Worm (Caenorhabditis elegans): ENCODE results near the gene F59B1.6.

Gene F59B1.6

ce11 chrV:3637086-3637485, 5.6 kb upstream of the F59B1.6 start, which contains the start of gene srx-41:
Gene srx-41, minus strand, starts transcription at chrV:3637186.
- TF ChIP-seq saeg-2 (GFP tag; IDR thresholded peaks at IDR 0.05) (no peak), mdl-1 (tag; optimal IDR thresholded peaks at IDR 0.05) (no peak), jun-1 (tag; optimal IDR thresholded peaks at IDR 0.05) (no peak), pqm-1 (tag; optimal IDR thresholded peaks at IDR 0.05) (no peak), daf-8 (GFP tag; IDR thresholded peaks at IDR 0.05) (no peak), ceh-44 (GFP tag; IDR thresholded peaks at IDR 0.05) (no peak), F44E2.7 (GFP tag; IDR thresholded peaks at IDR 0.05) (no peak), pha-4 (GFP tag; IDR thresholded peaks at IDR 0.05) (no peak), pha-4 (tag; optimal IDR thresholded peaks at IDR 0.05) (no peak), sdz-12 (GFP tag; optimal IDR thresholded peaks at IDR 0.05) (no peak), lin-38 (GFP tag; IDR thresholded peaks at IDR 0.05) (no peak), hlh-11 (tag; optimal IDR thresholded peaks at IDR 0.05) (no peak)

DNA sequence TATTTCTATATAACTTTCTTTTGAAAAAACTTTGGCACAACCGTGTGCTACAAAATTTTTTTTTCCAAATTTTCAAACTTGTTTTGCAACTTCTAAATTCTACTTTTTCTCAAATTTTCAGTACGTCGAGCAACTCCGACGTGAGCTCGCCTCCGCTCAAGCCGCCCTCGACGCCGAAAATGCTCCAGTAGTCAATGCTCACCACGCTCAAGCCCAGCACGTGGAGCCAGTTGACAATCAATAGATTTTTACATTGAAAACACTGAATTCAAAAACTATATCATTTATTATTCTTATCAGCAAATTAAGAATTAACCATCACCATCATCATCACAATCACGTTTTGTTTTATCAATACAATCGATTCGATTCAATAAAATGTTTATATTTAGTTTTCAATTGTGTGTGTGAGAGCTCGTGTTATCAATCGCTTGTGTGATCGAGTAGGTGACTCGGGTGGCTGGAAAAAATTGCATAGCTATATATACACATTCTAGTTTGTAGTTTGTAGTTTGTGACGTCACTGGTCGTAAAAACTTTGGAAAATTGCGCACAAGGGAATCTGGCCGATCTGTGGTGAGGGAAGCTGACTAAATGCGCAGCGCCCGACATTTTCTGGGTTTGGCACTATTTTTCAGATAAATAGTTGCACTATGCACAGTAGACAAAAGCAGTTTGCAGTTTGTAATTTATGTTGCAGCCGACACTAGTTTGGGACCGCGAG, 3.0 kb upstream of the F59B1.6 start:
- TF ChIP-seq duxl-1 (tag; optimal IDR thresholded peaks at IDR 0.05; ENCODE audit: poor library complexity) (peak; percentile 42), lin-39 (tag; optimal IDR thresholded peaks at IDR 0.05) (no peak), T20F7.1 (GFP tag; optimal IDR thresholded peaks at IDR 0.05) (peak; percentile 54), madf-9 (GFP tag; conservative IDR thresholded peaks at IDR 0.05) (no peak), lin-38 (GFP tag; IDR thresholded peaks at IDR 0.05) (0 out of 2 replicates have a peak, but pooled peaks have one; percentile 31), daf-19 (GFP tag; conservative IDR thresholded peaks at IDR 0.05) (no peak), lsy-2 (tag; optimal IDR thresholded peaks at IDR 0.05) (peak in 1 of 2 experiments; percentile 39), vab-7 (GFP tag; IDR thresholded peaks at IDR 0.05) (no peak), attf-4 (tag; optimal IDR thresholded peaks at IDR 0.05) (no peak), D1046.2 (GFP tag; IDR thresholded peaks at IDR 0.05) (no peak), Y75B8A.6 (GFP tag; IDR thresholded peaks at IDR 0.05) (no peak), mes-2 (tag; optimal IDR thresholded peaks at IDR 0.05; ENCODE audit: poor library complexity, severe bottlenecking) (peak; percentile 44), dpl-1 (GFP tag; optimal IDR thresholded peaks at IDR 0.05) (no peak), aly-2 (tag; optimal IDR thresholded peaks at IDR 0.05) (no peak), unc-62 (GFP tag; optimal IDR thresholded peaks at IDR 0.05 in 1 of 2) (peak in 1 of 2 experiments; percentile 89), unc-62 (tag; optimal IDR thresholded peaks at IDR 0.05) (no peak), lin-13 (GFP tag; optimal IDR thresholded peaks at IDR 0.05) (no peak), lin-1 (GFP tag; IDR thresholded peaks at IDR 0.05) (0 out of 2 replicates have a peak, but pooled peaks have one; percentile 12), ces-1 (GFP tag; optimal IDR thresholded peaks at IDR 0.05) (no peak), Y105C5A.15 (GFP tag; IDR thresholded peaks at IDR 0.05) (no peak), ceh-28 (tag; optimal IDR thresholded peaks at IDR 0.05) (no peak), nhr-76 (tag; optimal IDR thresholded peaks at IDR 0.05) (no peak), hlh-30 (tag; optimal IDR thresholded peaks at IDR 0.05; ENCODE audit: insufficient read depth) (peak; percentile 83), ceh-20 (GFP tag; IDR thresholded peaks at IDR 0.05) (0 out of 2 replicates have a peak, but pooled peaks have one; percentile 7), saeg-2 (GFP tag; IDR thresholded peaks at IDR 0.05) (0 out of 2 replicates have a peak, but pooled peaks have one; percentile 9), snpc-1.2 (GFP tag; IDR thresholded peaks at IDR 0.05) (no peak), ztf-11 (tag; optimal IDR thresholded peaks at IDR 0.05) (no peak), F37D6.2 (tag; optimal IDR thresholded peaks at IDR 0.05) (no peak), set-16 (GFP tag; IDR thresholded peaks at IDR 0.05) (no peak), Y48G9A.11 (GFP tag; IDR thresholded peaks at IDR 0.05) (no peak), mdt-29 (GFP tag; IDR thresholded peaks at IDR 0.05) (no peak), F10B5.3 (tag; optimal IDR thresholded peaks at IDR 0.05) (no peak), Y5F2A.4 (GFP tag; optimal IDR thresholded peaks at IDR 0.05) (no peak), gei-8 (GFP tag; optimal IDR thresholded peaks at IDR 0.05) (no peak), lim-7 (GFP tag; IDR thresholded peaks at IDR 0.05) (no peak), zip-11 (GFP tag; IDR thresholded peaks at IDR 0.05) (no peak), lin-15B (tag; optimal IDR thresholded peaks at IDR 0.05) (no peak), nhr-41 (GFP tag; IDR thresholded peaks at IDR 0.05) (no peak), zip-2 (tag; optimal IDR thresholded peaks at IDR 0.05) (peak; percentile 14)

Measured in whole organism, L4 larva.